Worm (Caenorhabditis elegans) whole organism, L2 larva: ENCODE data around the gene nhr-25.

Experiments used
- ceh-16 ChIP-seq: fragments of 150-350 bp; optimal IDR thresholded peaks from 2 replicates; lab custom pipeline; 2014; ENCODE audit warnings: missing biosample characterization, missing genetic modification characterization
- ceh-82 ChIP-seq: fragments of 150-350 bp; optimal IDR thresholded peaks from 2 replicates; lab custom pipeline; 2014; ENCODE audit warnings: missing biosample characterization, missing genetic modification characterization
- mab-5 ChIP-seq: fragments of 150-350 bp; optimal IDR thresholded peaks from 2 replicates; lab custom pipeline; 2014; ENCODE audit warnings: missing biosample characterization, missing genetic modification characterization
- nhr-129 ChIP-seq: fragments of 150-350 bp; optimal IDR thresholded peaks from 2 replicates; lab custom pipeline; 2014; ENCODE audit warnings: missing biosample characterization, missing genetic modification characterization
- peb-1 ChIP-seq: fragments of 150-350 bp; optimal IDR thresholded peaks from 2 replicates; lab custom pipeline; 2014; ENCODE audit warnings: missing biosample characterization, missing genetic modification characterization
- sem-4 ChIP-seq: fragments of 150-350 bp; optimal IDR thresholded peaks from 2 replicates; lab custom pipeline; 2014; ENCODE audit warnings: missing biosample characterization, missing genetic modification reagents, missing genetic modification characterization
- ztf-4 ChIP-seq: fragments of 150-350 bp; optimal IDR thresholded peaks from 2 replicates; lab custom pipeline; 2014; ENCODE audit warnings: missing biosample characterization, missing genetic modification characterization

ce11 chrX:13061366-13061765 lies 53.1 kb downstream of the nhr-25 start:
- TF ChIP-seq sem-4 (tag; lab: Kevin White, UChicago) (no peak), nhr-129 (no peak), mab-5 (no peak), peb-1 (tag; lab: Kevin White, UChicago) (no peak), ztf-4 (tag; lab: Kevin White, UChicago) (no peak), ceh-82 (tag; lab: Kevin White, UChicago) (no peak), ceh-16 (tag; lab: Kevin White, UChicago) (no peak)
